Worm (Caenorhabditis elegans): ENCODE data around the gene F26H11.8.

Gene F26H11.8

DNA sequence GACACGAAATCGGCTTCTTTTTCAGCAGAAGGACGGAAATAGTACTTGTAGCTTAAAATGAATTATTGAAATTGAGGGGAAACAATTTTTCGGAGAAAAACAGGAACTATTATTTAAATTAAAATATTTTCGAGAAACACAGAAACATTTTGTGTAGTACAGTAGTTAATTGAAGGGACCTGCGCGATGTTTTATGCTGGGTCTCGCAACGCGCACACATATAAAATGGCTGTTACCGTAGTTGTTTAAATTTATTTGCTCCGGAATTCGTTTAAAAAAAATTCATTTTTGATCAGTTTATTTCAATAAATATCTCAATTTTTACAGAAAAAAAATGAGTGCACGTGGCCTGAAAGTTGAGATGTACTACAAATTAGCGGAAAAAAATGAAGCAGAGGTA lies 22.5 kb downstream of the F26H11.8 start, which contains the start of gene dsb-2:
Gene dsb-2, plus strand, starts transcription at position 328 of the 400 bp plus-strand sequence.
- TF ChIP-seq him-1 (tag; optimal IDR thresholded peaks at IDR 0.05) (no peak), W03F9.2 (tag; optimal IDR thresholded peaks at IDR 0.05) (peak; percentile 11)

DNA sequence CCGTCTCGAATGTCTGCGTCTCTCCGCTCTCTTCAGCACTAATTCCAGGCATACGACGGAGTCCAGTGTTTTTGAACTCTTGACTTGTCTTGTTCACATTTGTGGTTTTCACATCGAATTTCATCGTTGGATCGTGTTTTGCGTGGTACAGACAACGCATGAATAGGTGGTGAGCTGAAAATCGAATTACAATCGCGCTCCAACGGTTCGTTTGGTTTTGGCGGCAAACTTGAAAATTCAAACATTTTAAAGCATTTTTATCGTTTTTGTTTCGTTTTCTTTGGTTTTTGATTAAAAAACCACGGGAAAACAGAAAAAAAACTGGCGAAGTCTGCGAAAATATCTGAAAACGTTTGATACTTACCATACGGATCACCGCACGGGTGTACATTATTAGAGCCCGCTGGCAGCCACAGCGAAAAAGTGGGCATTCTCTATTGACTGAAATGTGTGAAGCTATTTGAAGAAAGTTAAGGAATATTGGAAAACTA lies 24.8 kb downstream of the F26H11.8 start, which contains the start of gene exl-1:
Gene exl-1, minus strand, starts transcription at position 441 of the 491 bp plus-strand sequence.
- TF ChIP-seq dao-5 (tag; optimal IDR thresholded peaks at IDR 0.05) (no peak), W03F9.2 (tag; optimal IDR thresholded peaks at IDR 0.05) (no peak), him-1 (tag; optimal IDR thresholded peaks at IDR 0.05) (no peak)

DNA sequence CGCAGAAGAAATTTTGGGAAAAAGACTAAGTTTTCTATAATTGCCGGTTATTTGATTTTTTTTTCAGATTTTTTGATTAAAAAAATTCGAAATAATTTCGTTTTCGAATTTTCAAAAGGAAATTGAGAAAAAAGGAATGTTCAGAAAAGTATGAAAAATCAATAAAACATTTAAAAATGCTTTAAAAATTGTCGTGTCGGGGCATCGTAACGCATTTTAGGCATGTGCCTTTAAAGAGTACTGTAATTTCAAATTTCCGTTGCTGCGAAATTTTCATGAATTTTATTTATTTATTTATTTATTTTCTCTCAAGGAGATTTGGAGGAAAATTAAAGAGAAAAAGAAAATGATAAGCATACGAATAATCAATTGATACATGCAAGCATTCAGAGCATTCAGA lies 25.4 kb downstream of the F26H11.8 start:
- no peak for TF ChIP-seq him-1 (tag; optimal IDR thresholded peaks at IDR 0.05)
- no peak for TF ChIP-seq W03F9.2 (tag; optimal IDR thresholded peaks at IDR 0.05)

DNA sequence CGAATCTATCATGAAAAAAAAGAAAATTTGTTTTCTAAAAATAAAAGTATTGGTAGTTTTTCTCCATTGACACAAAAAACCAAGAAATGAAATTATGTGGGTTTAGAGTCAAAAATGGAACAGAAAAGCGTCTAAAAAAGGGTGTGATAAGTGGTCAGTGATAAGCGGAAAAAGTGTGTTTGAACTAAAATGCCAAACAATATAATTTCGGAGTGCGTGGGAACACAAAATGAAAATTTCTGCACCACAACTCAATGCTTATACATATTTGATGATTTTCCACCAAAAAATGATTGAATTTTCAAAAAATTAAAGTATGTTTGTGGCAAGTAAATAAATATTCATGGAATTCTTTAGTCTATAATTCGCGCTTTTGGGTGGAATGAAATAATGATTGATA lies 27.1 kb downstream of the F26H11.8 start:
- no peak for TF ChIP-seq dao-5 (tag; optimal IDR thresholded peaks at IDR 0.05)
- TF ChIP-seq him-1 (tag; optimal IDR thresholded peaks at IDR 0.05), result no peak
- no peak for TF ChIP-seq W03F9.2 (tag; optimal IDR thresholded peaks at IDR 0.05)

DNA sequence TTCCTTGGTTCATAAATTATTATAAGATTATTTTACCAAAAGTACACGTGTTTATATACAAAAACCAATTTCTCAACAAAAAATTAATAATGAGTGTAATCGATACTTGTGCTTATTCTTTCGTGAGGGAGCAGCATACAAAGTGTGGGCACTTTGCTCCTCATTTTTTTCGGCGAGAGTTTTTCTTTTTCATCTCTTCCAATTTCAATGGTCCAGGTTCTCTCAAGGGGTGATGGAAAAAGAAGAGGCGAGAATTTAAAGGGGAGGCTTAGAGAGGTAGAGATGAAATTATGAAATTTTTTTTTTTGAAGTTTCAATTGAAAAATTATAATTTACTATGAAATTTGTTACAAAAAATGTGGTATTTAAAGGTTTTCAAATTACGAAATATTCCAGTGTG lies 28.7 kb downstream of the F26H11.8 start:
- TF ChIP-seq him-1 (tag; optimal IDR thresholded peaks at IDR 0.05) (no peak), W03F9.2 (tag; optimal IDR thresholded peaks at IDR 0.05) (no peak), dao-5 (tag; optimal IDR thresholded peaks at IDR 0.05) (no peak)

DNA sequence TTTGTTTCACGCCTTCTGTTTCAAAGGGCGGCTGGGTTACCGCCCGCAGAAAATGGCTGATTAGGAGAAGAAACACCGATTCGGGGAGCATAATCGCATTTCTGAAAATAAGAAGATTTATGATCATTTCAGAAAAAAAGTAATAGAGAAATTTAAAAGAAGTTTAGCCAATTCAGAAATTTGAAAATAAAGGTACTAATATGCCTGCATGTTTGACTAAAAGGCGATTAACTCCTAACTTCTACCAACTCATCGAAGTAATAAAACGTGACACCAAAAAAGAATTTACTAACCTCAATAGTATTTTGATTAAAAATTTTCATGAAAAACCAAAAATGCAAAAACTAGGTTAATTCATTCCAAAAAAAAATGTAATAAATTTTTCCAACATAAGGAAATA lies 36.5 kb downstream of the F26H11.8 start, which contains the start of gene plx-2:
Gene plx-2, minus strand, starts transcription at position 101 of the 400 bp plus-strand sequence.
- TF ChIP-seq him-1 (tag; optimal IDR thresholded peaks at IDR 0.05), result no peak
- TF ChIP-seq dao-5 (tag; optimal IDR thresholded peaks at IDR 0.05), result no peak
- TF ChIP-seq W03F9.2 (tag; optimal IDR thresholded peaks at IDR 0.05), result no peak

DNA sequence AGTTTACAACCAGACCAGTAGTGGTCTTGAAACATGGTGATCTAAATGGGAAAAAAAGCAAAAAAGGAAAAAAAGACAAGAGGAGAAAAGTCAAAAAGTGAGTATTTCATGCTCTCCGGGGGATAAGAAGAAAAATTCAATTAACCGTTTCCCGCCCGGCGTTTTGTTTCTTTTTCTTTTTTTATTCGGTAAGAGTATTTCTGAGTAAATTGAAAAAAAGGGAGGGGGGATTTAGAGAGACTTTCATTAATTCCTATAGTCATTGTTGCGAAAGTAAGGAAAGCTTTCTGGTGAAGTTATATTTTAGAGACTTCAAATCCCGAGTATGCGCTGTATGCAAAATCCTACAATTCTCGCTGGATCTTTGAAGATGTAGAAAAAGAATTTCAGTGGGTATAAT lies 39.4 kb downstream of the F26H11.8 start:
- TF ChIP-seq him-1 (tag; optimal IDR thresholded peaks at IDR 0.05) (no peak), W03F9.2 (tag; optimal IDR thresholded peaks at IDR 0.05) (no peak), dao-5 (tag; optimal IDR thresholded peaks at IDR 0.05) (no peak)

DNA sequence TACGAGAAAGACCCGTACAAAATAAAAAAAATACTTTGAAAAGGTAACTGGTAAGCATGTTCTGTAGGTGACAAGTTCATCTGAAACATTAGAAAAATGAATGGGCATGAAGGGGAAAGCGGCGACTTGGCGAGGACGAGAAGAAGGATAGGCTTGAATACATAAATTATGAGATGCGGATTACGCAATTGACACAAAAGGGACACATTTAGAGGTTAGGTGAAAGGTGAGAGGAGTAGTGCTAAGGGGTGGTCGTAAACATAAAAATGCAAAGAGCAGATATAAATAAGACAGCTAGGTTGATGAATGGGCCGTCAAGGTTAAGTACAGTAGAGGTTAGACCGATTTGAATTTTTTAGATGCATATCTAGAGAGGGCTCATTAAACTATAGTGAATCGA lies 40.5 kb downstream of the F26H11.8 start:
- no peak for TF ChIP-seq dao-5 (tag; optimal IDR thresholded peaks at IDR 0.05)
- TF ChIP-seq W03F9.2 (tag; optimal IDR thresholded peaks at IDR 0.05), result no peak
- no peak for TF ChIP-seq him-1 (tag; optimal IDR thresholded peaks at IDR 0.05)

DNA sequence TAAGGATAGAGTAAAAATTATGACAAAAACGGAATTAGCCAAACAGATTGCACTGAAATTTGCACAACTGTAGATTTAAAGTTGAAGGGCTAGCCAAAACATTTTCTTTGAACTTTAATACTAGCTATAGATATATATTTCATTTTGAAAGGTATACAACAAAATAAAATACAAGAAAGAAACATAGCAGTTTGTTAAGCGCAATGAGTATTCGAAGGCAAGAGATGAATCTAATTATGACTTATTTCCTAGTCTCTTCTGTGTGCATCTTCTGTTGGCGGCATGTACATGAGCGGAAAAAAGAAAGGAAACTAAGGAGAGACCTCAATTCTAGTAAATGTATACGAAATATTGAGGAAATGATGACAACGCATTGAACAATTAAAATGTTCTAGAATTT lies 43.8 kb downstream of the F26H11.8 start:
- no peak for TF ChIP-seq W03F9.2 (tag; optimal IDR thresholded peaks at IDR 0.05)
- no peak for TF ChIP-seq him-1 (tag; optimal IDR thresholded peaks at IDR 0.05)
- TF ChIP-seq dao-5 (tag; optimal IDR thresholded peaks at IDR 0.05), result no peak

DNA sequence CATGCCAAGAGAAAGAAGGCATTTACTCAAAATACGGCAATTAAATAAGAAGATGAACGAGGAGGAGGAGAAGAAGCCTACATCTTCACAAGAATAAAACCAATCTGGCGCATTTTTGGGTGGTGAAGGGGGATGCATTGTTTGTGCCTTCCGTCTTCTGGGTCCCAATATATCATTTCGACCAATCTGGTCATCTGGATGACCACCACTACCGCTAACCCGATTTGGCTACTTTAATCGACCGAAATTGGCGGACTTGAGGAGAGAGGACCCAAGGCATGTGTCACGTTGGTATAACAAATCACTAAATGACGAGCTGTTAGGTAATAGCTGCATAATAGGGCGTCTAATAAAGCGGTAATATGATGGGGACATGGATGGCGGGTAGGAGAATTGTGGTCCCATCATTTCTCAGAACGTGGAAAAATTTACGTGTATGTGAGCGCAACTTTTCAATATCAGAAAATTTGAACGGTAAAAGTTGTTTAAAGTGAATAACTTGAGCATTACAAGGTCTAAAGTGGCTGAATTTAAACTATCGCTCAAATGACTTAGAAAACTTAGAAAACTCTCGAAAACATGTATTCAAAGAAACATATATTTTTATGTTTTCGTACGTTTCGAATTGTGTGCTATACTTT lies 45.5 kb downstream of the F26H11.8 start:
- TF ChIP-seq dao-5 (tag; optimal IDR thresholded peaks at IDR 0.05) (no peak), him-1 (tag; optimal IDR thresholded peaks at IDR 0.05) (no peak), W03F9.2 (tag; optimal IDR thresholded peaks at IDR 0.05) (no peak)

DNA sequence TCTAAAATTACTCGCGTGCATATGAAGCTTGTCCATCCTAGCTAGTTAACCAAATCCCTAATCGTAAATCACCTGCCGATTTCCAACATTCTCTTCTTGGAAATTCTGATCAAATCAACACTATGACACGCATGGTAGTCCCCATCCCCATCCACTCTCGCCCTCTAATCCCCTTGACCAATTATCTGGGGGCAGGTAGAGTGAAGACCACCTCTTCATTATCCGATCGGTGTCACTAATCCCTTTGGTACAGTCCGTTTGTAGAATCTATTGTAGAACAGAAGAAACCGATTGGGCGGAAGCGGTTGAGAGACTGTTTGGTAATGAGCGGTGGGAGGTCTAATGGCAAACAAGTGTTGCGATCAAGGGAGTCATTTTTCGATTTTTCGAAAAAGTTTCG lies 48.8 kb downstream of the F26H11.8 start:
- no peak for TF ChIP-seq W03F9.2 (tag; optimal IDR thresholded peaks at IDR 0.05)
- TF ChIP-seq dao-5 (tag; optimal IDR thresholded peaks at IDR 0.05), result no peak

DNA sequence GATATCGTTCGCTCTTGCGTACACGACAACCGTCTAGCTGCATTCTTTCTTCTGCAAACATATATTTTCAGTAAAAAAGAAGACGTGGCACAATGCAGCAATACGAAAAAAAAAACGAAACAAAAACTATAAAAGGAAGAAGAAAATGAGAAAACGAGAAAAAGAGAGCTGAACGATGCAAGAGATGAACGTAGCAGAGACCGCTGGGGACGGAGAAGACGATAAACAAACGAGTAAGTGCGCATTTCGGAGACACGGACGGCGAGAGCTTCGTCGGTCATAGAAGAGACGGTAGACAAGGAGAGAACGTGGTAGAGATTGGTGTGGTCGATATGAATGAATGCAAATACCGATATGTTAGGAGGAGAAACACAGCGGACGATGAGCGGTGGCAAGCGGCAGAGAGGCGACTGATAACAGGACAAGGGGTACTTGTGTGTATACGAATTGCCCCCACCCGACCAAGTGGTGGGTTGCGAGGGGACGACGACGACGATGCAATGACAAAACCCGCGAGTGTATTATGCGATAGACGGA lies 49.7 kb downstream of the F26H11.8 start, which contains the start of gene K04B12.2:
Gene K04B12.2, minus strand, starts transcription at position 51 of the 537 bp plus-strand sequence.
- TF ChIP-seq dao-5 (tag; optimal IDR thresholded peaks at IDR 0.05) (no peak), W03F9.2 (tag; optimal IDR thresholded peaks at IDR 0.05) (peak; percentile 67)
